Fruit fly (Drosophila melanogaster) whole organism, embryonic: ENCODE results near the gene osk.

Experiments
- CG10209 ChIP-seq: fragments of 200-800 bp; sonication (Bioruptor generic); optimal IDR thresholded peaks from 3 replicates; lab custom pipeline; 2017; ENCODE audit warnings: missing biosample characterization, mild to moderate bottlenecking, missing genetic modification characterization, missing genetic modification reagents
- CG10321 ChIP-seq: fragments of 200-800 bp; sonication (Bioruptor generic); IDR thresholded peaks from 2 replicates; pipeline ENCODE4 v1.3.6; 2022; ENCODE audit warnings: missing biosample characterization, missing genetic modification characterization
- CG15269 ChIP-seq: fragments of 200-800 bp; sonication (Bioruptor generic); optimal IDR thresholded peaks from 2 replicates; lab custom pipeline; 2018; ENCODE audit warnings: missing biosample characterization, mild to moderate bottlenecking, missing genetic modification characterization, moderate library complexity
- CG1529 ChIP-seq: fragments of 200-800 bp; sonication (Bioruptor generic); optimal IDR thresholded peaks from 3 replicates; lab custom pipeline; 2018; ENCODE audit warnings: missing biosample characterization, missing genetic modification characterization
- CG17186 ChIP-seq: fragments of 200-800 bp; sonication (Bioruptor generic); optimal IDR thresholded peaks from 3 replicates; lab custom pipeline; 2017; ENCODE audit warnings: missing biosample characterization, missing genetic modification reagents, missing genetic modification characterization
- CG17829 ChIP-seq: fragments of 200-800 bp; optimal IDR thresholded peaks from 2 replicates; lab custom pipeline; 2019; ENCODE audit warnings: missing biosample characterization, mild to moderate bottlenecking, missing genetic modification characterization, moderate library complexity
- CG1832 ChIP-seq: fragments of 200-800 bp; sonication (Bioruptor generic); optimal IDR thresholded peaks from 2 replicates; lab custom pipeline; 2017; ENCODE audit warnings: missing biosample characterization, mild to moderate bottlenecking, missing genetic modification characterization, inconsistent platforms
- CG2120 ChIP-seq: fragments of 200-800 bp; sonication (Bioruptor generic); optimal IDR thresholded peaks from 3 replicates; lab custom pipeline; 2016; ENCODE audit warnings: missing biosample characterization, missing genetic modification characterization
- CG30020 ChIP-seq: fragments of 200-800 bp; optimal IDR thresholded peaks from 2 replicates; lab custom pipeline; 2019; ENCODE audit warnings: missing biosample characterization, mild to moderate bottlenecking, missing genetic modification characterization, moderate library complexity
- CG33213 ChIP-seq: fragments of 200-800 bp; sonication (Bioruptor generic); optimal IDR thresholded peaks from 3 replicates; lab custom pipeline; 2016; ENCODE audit warnings: missing biosample characterization, missing genetic modification characterization
- CG4328 ChIP-seq: fragments of 200-800 bp; sonication (Bioruptor generic); optimal IDR thresholded peaks from 3 replicates; lab custom pipeline; 2017; ENCODE audit warnings: missing biosample characterization, missing genetic modification reagents, missing genetic modification characterization
- CG43689 ChIP-seq: fragments of 200-800 bp; sonication (Bioruptor generic); IDR thresholded peaks from 2 replicates; pipeline ENCODE4 v1.3.6; 2022; ENCODE audit warnings: missing biosample characterization, missing genetic modification characterization
- CG4707 ChIP-seq: fragments of 200-800 bp; sonication (Bioruptor generic); optimal IDR thresholded peaks from 2 replicates; lab custom pipeline; 2018; ENCODE audit warnings: missing biosample characterization, mild to moderate bottlenecking, missing genetic modification characterization, moderate library complexity
- CG6654 ChIP-seq: fragments of 200-800 bp; sonication (Bioruptor generic); optimal IDR thresholded peaks from 2 replicates; lab custom pipeline; 2017; ENCODE audit warnings: missing biosample characterization, mild to moderate bottlenecking, missing genetic modification characterization
- CG7357 ChIP-seq: fragments of 200-800 bp; sonication (Bioruptor generic); IDR thresholded peaks from 3 replicates; pipeline ENCODE4 v1.3.6; 2022; ENCODE audit warnings: missing biosample characterization, missing genetic modification characterization
- Camta ChIP-seq: fragments of 200-800 bp; sonication (Bioruptor generic); optimal IDR thresholded peaks from 2 replicates; lab custom pipeline; 2016; ENCODE audit warnings: missing biosample characterization, missing genetic modification characterization
- Chrac-16 ChIP-seq: fragments of 200-800 bp; sonication (Bioruptor generic); optimal IDR thresholded peaks from 3 replicates; lab custom pipeline; 2016; ENCODE audit warnings: missing biosample characterization, missing genetic modification characterization
- Dad ChIP-seq: fragments of 200-800 bp; sonication (Bioruptor generic); optimal IDR thresholded peaks from 3 replicates; lab custom pipeline; 2016; ENCODE audit warnings: missing biosample characterization, missing genetic modification characterization
- Dfd ChIP-seq, 2 experiments: fragments of >200 bp; optimal IDR thresholded peaks; 2 replicates each; lab custom pipeline; 2017; ENCODE audit warnings: missing biosample characterization in 2 of 2, missing genetic modification characterization in 2 of 2
- Doc2 ChIP-seq: fragments of 200-800 bp; sonication (Bioruptor generic); IDR thresholded peaks from 2 replicates; pipeline ENCODE4 v1.3.6; 2022; ENCODE audit warnings: missing biosample characterization, missing genetic modification characterization
- E2f2 ChIP-seq: fragments of 200-800 bp; sonication (Bioruptor generic); IDR thresholded peaks from 2 replicates; pipeline ENCODE4 v1.3.6; 2022; ENCODE audit warnings: missing biosample characterization, missing genetic modification characterization
- H2.0 ChIP-seq: fragments of 200-800 bp; sonication (Bioruptor generic); IDR thresholded peaks from 2 replicates; pipeline ENCODE4 v1.3.6; 2022; ENCODE audit warnings: missing biosample characterization, missing genetic modification characterization
- Hand ChIP-seq: fragments of 200-800 bp; sonication (Bioruptor generic); optimal IDR thresholded peaks from 2 replicates; lab custom pipeline; 2017; ENCODE audit warnings: mild to moderate bottlenecking, missing biosample characterization, missing genetic modification reagents, missing genetic modification characterization
- MTF-1 ChIP-seq: fragments of 200-800 bp; sonication (Bioruptor generic); optimal IDR thresholded peaks from 2 replicates; lab custom pipeline; 2018; ENCODE audit warnings: missing biosample characterization, mild to moderate bottlenecking, missing genetic modification characterization, borderline replicate concordance
- Sry-δ ChIP-seq: fragments of 200-800 bp; sonication (Bioruptor generic); optimal IDR thresholded peaks from 2 replicates; lab custom pipeline; 2016; ENCODE audit warnings: missing biosample characterization, missing genetic modification characterization
- TFAM ChIP-seq: fragments of 200-800 bp; sonication (Bioruptor generic); optimal IDR thresholded peaks from 2 replicates; lab custom pipeline; 2017; ENCODE audit warnings: missing biosample characterization, missing genetic modification characterization, inconsistent platforms
- Usf ChIP-seq: fragments of 200-800 bp; sonication (Bioruptor generic); optimal IDR thresholded peaks from 2 replicates; lab custom pipeline; 2017; ENCODE audit warnings: missing genotype, missing biosample characterization, missing genetic modification characterization
- Xbp1 ChIP-seq: fragments of 200-800 bp; sonication (Bioruptor generic); optimal IDR thresholded peaks from 3 replicates; lab custom pipeline; 2016; ENCODE audit warnings: missing biosample characterization, mild to moderate bottlenecking, missing genetic modification characterization
- Xrp1 ChIP-seq: fragments of 200-800 bp; sonication (Bioruptor generic); IDR thresholded peaks from 2 replicates; pipeline ENCODE4 v1.3.6; 2022; ENCODE audit warnings: missing biosample characterization, missing genetic modification characterization
- ab ChIP-seq: fragments of 200-800 bp; sonication (Bioruptor generic); optimal IDR thresholded peaks from 2 replicates; lab custom pipeline; 2016; ENCODE audit warnings: missing biosample characterization, missing genetic modification characterization
- cato ChIP-seq: fragments of 200-800 bp; sonication (Bioruptor generic); optimal IDR thresholded peaks from 2 replicates; lab custom pipeline; 2016; ENCODE audit warnings: missing biosample characterization, missing genetic modification characterization, borderline replicate concordance
- crc ChIP-seq: fragments of 200-800 bp; sonication (Bioruptor generic); optimal IDR thresholded peaks from 2 replicates; lab custom pipeline; 2016; ENCODE audit warnings: missing biosample characterization, missing genetic modification characterization
- disco-r ChIP-seq: fragments of 200-800 bp; sonication (Bioruptor generic); optimal IDR thresholded peaks from 2 replicates; lab custom pipeline; 2016; ENCODE audit warnings: missing biosample characterization, missing genetic modification characterization
- emc ChIP-seq: fragments of 200-800 bp; sonication (Bioruptor generic); optimal IDR thresholded peaks from 2 replicates; lab custom pipeline; 2016; ENCODE audit warnings: missing biosample characterization, missing genetic modification characterization
- eyg ChIP-seq: fragments of 200-800 bp; sonication (Bioruptor generic); optimal IDR thresholded peaks from 3 replicates; lab custom pipeline; 2016; ENCODE audit warnings: missing biosample characterization, missing genetic modification characterization
- ftz-f1 ChIP-seq: fragments of 200-800 bp; sonication (Bioruptor generic); optimal IDR thresholded peaks from 2 replicates; lab custom pipeline; 2016; ENCODE audit warnings: missing biosample characterization, missing genetic modification characterization
- ham ChIP-seq: fragments of 200-800 bp; sonication (Bioruptor generic); IDR thresholded peaks from 2 replicates; pipeline ENCODE4 v1.3.6; 2022; ENCODE audit warnings: missing biosample characterization, missing genetic modification characterization
- kah ChIP-seq: fragments of 200-800 bp; sonication (Bioruptor generic); optimal IDR thresholded peaks from 2 replicates; lab custom pipeline; 2018; ENCODE audit warnings: missing biosample characterization, mild to moderate bottlenecking, missing genetic modification characterization
- ken ChIP-seq: fragments of 200-800 bp; sonication (Bioruptor generic); IDR thresholded peaks from 3 replicates; pipeline ENCODE4 v1.3.6; 2022; ENCODE audit warnings: missing biosample characterization, missing genetic modification characterization
- kni ChIP-seq: fragments of 200-800 bp; sonication (Bioruptor generic); optimal IDR thresholded peaks from 3 replicates; lab custom pipeline; 2017; ENCODE audit warnings: mild to moderate bottlenecking, missing biosample characterization, missing genetic modification reagents, missing genetic modification characterization
- lbe ChIP-seq: fragments of 200-800 bp; sonication (Bioruptor generic); optimal IDR thresholded peaks from 2 replicates; lab custom pipeline; 2016; ENCODE audit warnings: missing biosample characterization, mild to moderate bottlenecking, missing genetic modification characterization
- nerfin-2 ChIP-seq: fragments of 200-800 bp; sonication (Bioruptor generic); IDR thresholded peaks from 2 replicates; pipeline ENCODE4 v1.3.6; 2022; ENCODE audit warnings: missing biosample characterization, missing genetic modification characterization; ENCODE audit not compliant: partially characterized antibody
- oc ChIP-seq: fragments of 200-800 bp; sonication (Bioruptor generic); optimal IDR thresholded peaks from 2 replicates; lab custom pipeline; 2018; ENCODE audit warnings: missing biosample characterization, mild to moderate bottlenecking, missing genetic modification characterization, moderate library complexity
- pnt ChIP-seq: fragments of 200-800 bp; sonication (Bioruptor generic); optimal IDR thresholded peaks from 3 replicates; lab custom pipeline; 2016; ENCODE audit warnings: missing biosample characterization, missing genetic modification characterization
- pzg ChIP-seq: fragments of 200-800 bp; sonication (Bioruptor generic); optimal IDR thresholded peaks from 3 replicates; lab custom pipeline; 2018; ENCODE audit warnings: missing biosample characterization, mild to moderate bottlenecking, missing genetic modification characterization, moderate library complexity
- sisA ChIP-seq: fragments of 200-800 bp; sonication (Bioruptor generic); IDR thresholded peaks from 2 replicates; pipeline ENCODE4 v1.3.6; 2022; ENCODE audit warnings: missing biosample characterization, missing genetic modification characterization
- sr ChIP-seq: fragments of 200-800 bp; sonication (Bioruptor generic); IDR thresholded peaks from 3 replicates; pipeline ENCODE4 v1.3.6; 2022; ENCODE audit warnings: missing biosample characterization, missing genetic modification characterization
- usp ChIP-seq: fragments of >200 bp; optimal IDR thresholded peaks from 2 replicates; lab custom pipeline; 2017; ENCODE audit warnings: missing biosample characterization, missing genetic modification characterization
- z ChIP-seq: fragments of 200-800 bp; sonication (Bioruptor generic); IDR thresholded peaks from 3 replicates; pipeline ENCODE4 v1.3.6; 2022; ENCODE audit warnings: missing biosample characterization, missing genetic modification characterization
- zen ChIP-seq: fragments of 200-800 bp; sonication (Bioruptor generic); optimal IDR thresholded peaks from 3 replicates; lab custom pipeline; 2018; ENCODE audit warnings: missing biosample characterization, mild to moderate bottlenecking, missing genetic modification characterization, moderate library complexity

osk gene

dm6 chr3R:8938494-8939404 lies 3.8 kb downstream of the osk start, which contains the start of gene ScsbetaA (continued):
- TF ChIP-seq ham (GFP tag; lab: Robert Waterston, UW) (no peak), Camta (GFP tag; lab: Kevin White, UChicago) (no peak), ab (GFP tag; lab: Kevin White, UChicago) (no peak), ftz-f1 (GFP tag; lab: Kevin White, UChicago) (peak; percentile 97), MTF-1 (no peak), Sry-δ (GFP tag; lab: Kevin White, UChicago) (peak; percentile 96), lbe (peak; percentile 11), zen (tag; lab: Kevin White, UChicago) (no peak), H2.0 (GFP tag; lab: Robert Waterston, UW) (no peak), Dad (no peak), Usf (no peak), Xrp1 (GFP tag; lab: Robert Waterston, UW) (no peak), CG15269 (tag; lab: Kevin White, UChicago) (no peak), kni (GFP tag; lab: Kevin White, UChicago) (peak; percentile 2), TFAM (GFP tag; lab: Kevin White, UChicago) (no peak), CG6654 (GFP tag; lab: Kevin White, UChicago) (no peak), nerfin-2 (GFP tag; lab: Robert Waterston, UW) (peak; percentile 57; the same call in 1 of the 2 replicates), CG17186 (GFP tag; lab: Kevin White, UChicago) (peak; percentile 4), CG33213 (GFP tag; lab: Kevin White, UChicago) (peak; percentile 30), CG4328 (GFP tag; lab: Kevin White, UChicago) (no peak), Doc2 (GFP tag; lab: Robert Waterston, UW) (no peak), CG2120 (peak; percentile 2), usp (GFP tag; lab: Kevin White, UChicago) (no peak), Hand (no peak), sisA (GFP tag; lab: Robert Waterston, UW) (no peak), CG10321 (no peak), pzg (GFP tag; lab: Kevin White, UChicago) (peak; percentile 94), CG7357 (GFP tag; lab: Robert Waterston, UW) (no peak), CG1529 (GFP tag; lab: Kevin White, UChicago) (no peak), kah (GFP tag; lab: Kevin White, UChicago) (peak; percentile 22), disco-r (GFP tag; lab: Kevin White, UChicago) (no peak), z (no peak), Chrac-16 (GFP tag; lab: Kevin White, UChicago) (no peak), CG1832 (GFP tag; lab: Kevin White, UChicago) (no peak), crc (GFP tag; lab: Kevin White, UChicago) (no peak), CG43689 (GFP tag; lab: Robert Waterston, UW) (no peak), ken (no peak), CG4707 (no peak), eyg (GFP tag; lab: Kevin White, UChicago) (no peak), CG30020 (tag; lab: Kevin White, UChicago) (no peak), E2f2 (GFP tag; lab: Robert Waterston, UW) (peak; percentile 99), pnt (no peak), Xbp1 (GFP tag; lab: Kevin White, UChicago) (no peak), CG10209 (GFP tag; lab: Kevin White, UChicago) (no peak), Dfd (GFP tag; optimal IDR thresholded peaks at IDR 0.05; lab: Kevin White, UChicago) (no peak), cato (GFP tag; lab: Kevin White, UChicago) (no peak), emc (no peak), oc (tag; lab: Kevin White, UChicago) (no peak), CG17829 (peak; percentile 33), sr (GFP tag; lab: Robert Waterston, UW) (no peak)
